Worm (Caenorhabditis elegans): Measurements from ENCODE around the gene Y42A5A.3.

The Y42A5A.3 gene

ce11 chrV:11074448-11074847 is 21.3 kb downstream of the Y42A5A.3 start, which contains the start of gene act-3:
Gene act-3 (minus strand): TSS chrV:11074498.
- TF ChIP-seq snpc-4 (tag; optimal IDR thresholded peaks at IDR 0.05) = no peak
- no peak for TF ChIP-seq blmp-1 (tag; optimal IDR thresholded peaks at IDR 0.05)
- no peak for TF ChIP-seq M03D4.4 (tag; optimal IDR thresholded peaks at IDR 0.05)
- TF ChIP-seq cnd-1 (tag; optimal IDR thresholded peaks at IDR 0.05) = no peak
- TF ChIP-seq unc-120 (tag; optimal IDR thresholded peaks at IDR 0.05; ENCODE audit: poor library complexity, severe bottlenecking) = peak; percentile 93
- TF ChIP-seq nhr-237 (tag; optimal IDR thresholded peaks at IDR 0.05) = no peak
- TF ChIP-seq hlh-1 (tag; optimal IDR thresholded peaks at IDR 0.05) = peak; percentile 84
- TF ChIP-seq pha-4 (tag; optimal IDR thresholded peaks at IDR 0.05) = peak; percentile 3
- TF ChIP-seq lin-32 (GFP tag; optimal IDR thresholded peaks at IDR 0.05) = no peak
- peak; percentile 6 for TF ChIP-seq unc-62 (GFP tag; optimal IDR thresholded peaks at IDR 0.05)

- TF ChIP-seq unc-120 (tag; optimal IDR thresholded peaks at IDR 0.05; ENCODE audit: poor library complexity, severe bottlenecking) = peak; percentile 36
- no peak for TF ChIP-seq lin-13 (tag; optimal IDR thresholded peaks at IDR 0.05)
These were observed 22.4 kb downstream of the Y42A5A.3 start for ce11 chrV:11073354-11073753.

- TF ChIP-seq M03D4.4 (tag; optimal IDR thresholded peaks at IDR 0.05) (no peak), elt-1 (tag; optimal IDR thresholded peaks at IDR 0.05; ENCODE audit: borderline replicate concordance, insufficient read depth) (no peak), ztf-11 (tag; optimal IDR thresholded peaks at IDR 0.05) (no peak), ceh-43 (GFP tag; optimal IDR thresholded peaks at IDR 0.05) (no peak), pha-4 (tag; optimal IDR thresholded peaks at IDR 0.05) (no peak), unc-39 (tag; optimal IDR thresholded peaks at IDR 0.05) (no peak), ces-1 (GFP tag; optimal IDR thresholded peaks at IDR 0.05) (no peak), nhr-76 (tag; optimal IDR thresholded peaks at IDR 0.05) (no peak), mab-5 (tag; optimal IDR thresholded peaks at IDR 0.05) (no peak), zip-8 (tag; optimal IDR thresholded peaks at IDR 0.05) (no peak), mls-2 (tag; optimal IDR thresholded peaks at IDR 0.05) (no peak), hlh-1 (tag; optimal IDR thresholded peaks at IDR 0.05) (no peak), elt-3 (tag; optimal IDR thresholded peaks at IDR 0.05) (no peak), nhr-28 (tag; optimal IDR thresholded peaks at IDR 0.05) (no peak)
These were observed 24.3 kb downstream of the Y42A5A.3 start for ce11 chrV:11071453-11071852.

ce11 chrV:11070388-11070787 is 25.4 kb downstream of the Y42A5A.3 start:
- TF ChIP-seq nhr-2 (tag; optimal IDR thresholded peaks at IDR 0.05) (no peak), ceh-83 (GFP tag; optimal IDR thresholded peaks at IDR 0.05) (no peak), snpc-4 (tag; optimal IDR thresholded peaks at IDR 0.05) (no peak), nhr-28 (tag; optimal IDR thresholded peaks at IDR 0.05) (no peak), mls-2 (tag; optimal IDR thresholded peaks at IDR 0.05) (no peak), tbx-8 (GFP tag; optimal IDR thresholded peaks at IDR 0.05) (no peak)

ce11 chrV:11069277-11069676 is 26.5 kb downstream of the Y42A5A.3 start, which contains the start of gene T04C12.8:
Gene T04C12.8 (minus strand): TSS chrV:11069358.
- TF ChIP-seq sptf-1 (tag; optimal IDR thresholded peaks at IDR 0.05) = no peak
- TF ChIP-seq cnd-1 (tag; optimal IDR thresholded peaks at IDR 0.05) = no peak
- no peak for TF ChIP-seq drap-1 (GFP tag; optimal IDR thresholded peaks at IDR 0.05)
- no peak for TF ChIP-seq blmp-1 (tag; optimal IDR thresholded peaks at IDR 0.05)
- no peak for TF ChIP-seq lsy-2 (tag; optimal IDR thresholded peaks at IDR 0.05)
- no peak for TF ChIP-seq bed-3 (GFP tag; optimal IDR thresholded peaks at IDR 0.05)
- TF ChIP-seq lin-32 (GFP tag; optimal IDR thresholded peaks at IDR 0.05) = no peak
- TF ChIP-seq ceh-39 (tag; optimal IDR thresholded peaks at IDR 0.05) = no peak
- TF ChIP-seq unc-120 (tag; optimal IDR thresholded peaks at IDR 0.05; ENCODE audit: poor library complexity, severe bottlenecking) = no peak
- no peak for TF ChIP-seq unc-62 (GFP tag; optimal IDR thresholded peaks at IDR 0.05)
- no peak for TF ChIP-seq ham-2 (GFP tag; optimal IDR thresholded peaks at IDR 0.05)
- TF ChIP-seq nhr-28 (tag; optimal IDR thresholded peaks at IDR 0.05) = no peak
- no peak for TF ChIP-seq hlh-1 (tag; optimal IDR thresholded peaks at IDR 0.05)
- TF ChIP-seq nhr-76 (tag; optimal IDR thresholded peaks at IDR 0.05) = no peak
- TF ChIP-seq ceh-83 (GFP tag; optimal IDR thresholded peaks at IDR 0.05) = no peak
- no peak for TF ChIP-seq elt-1 (tag; optimal IDR thresholded peaks at IDR 0.05; ENCODE audit: borderline replicate concordance, insufficient read depth)
- no peak for TF ChIP-seq ztf-11 (tag; optimal IDR thresholded peaks at IDR 0.05)
- no peak for TF ChIP-seq snpc-4 (tag; optimal IDR thresholded peaks at IDR 0.05)
